Fruit fly (Drosophila melanogaster) whole organism, embryonic: ENCODE measurements around the gene MBD-R2.

ENCODE experiments used
- Bteb2 ChIP-seq: fragments of 200-800 bp; sonication (Bioruptor generic); optimal IDR thresholded peaks from 2 replicates; lab custom pipeline; 2016; ENCODE audit warnings: missing biosample characterization, missing genetic modification characterization
- CG11093 ChIP-seq: fragments of 200-800 bp; sonication (Bioruptor generic); IDR thresholded peaks from 3 replicates; pipeline ENCODE4 v1.3.6; 2022; ENCODE audit warnings: missing biosample characterization, missing genetic modification characterization
- CG14860 ChIP-seq: fragments of 200-800 bp; sonication (Bioruptor generic); IDR thresholded peaks from 3 replicates; pipeline ENCODE4 v1.3.6; 2022; ENCODE audit warnings: missing biosample characterization, missing genetic modification characterization; ENCODE audit not compliant: partially characterized antibody
- CG15269 ChIP-seq: fragments of 200-800 bp; sonication (Bioruptor generic); optimal IDR thresholded peaks from 2 replicates; lab custom pipeline; 2018; ENCODE audit warnings: missing biosample characterization, mild to moderate bottlenecking, missing genetic modification characterization, moderate library complexity
- CG17385 ChIP-seq: fragments of 200-800 bp; sonication (Bioruptor generic); optimal IDR thresholded peaks from 3 replicates; lab custom pipeline; 2018; ENCODE audit warnings: missing biosample characterization, mild to moderate bottlenecking, missing genetic modification characterization
- CG17612 ChIP-seq: fragments of 200-800 bp; sonication (Bioruptor generic); IDR thresholded peaks from 2 replicates; pipeline ENCODE4 v1.3.6; 2022; ENCODE audit warnings: missing biosample characterization, missing genetic modification characterization
- CG17802 ChIP-seq: fragments of 200-800 bp; sonication (Bioruptor generic); optimal IDR thresholded peaks from 2 replicates; lab custom pipeline; 2018; ENCODE audit warnings: missing biosample characterization, mild to moderate bottlenecking, missing genetic modification characterization, moderate library complexity
- CG18262 ChIP-seq: fragments of 200-800 bp; optimal IDR thresholded peaks from 3 replicates; lab custom pipeline; 2019; ENCODE audit warnings: missing biosample characterization, mild to moderate bottlenecking, missing genetic modification characterization, moderate library complexity
- CG2678 ChIP-seq: fragments of 200-800 bp; sonication (Bioruptor generic); optimal IDR thresholded peaks from 3 replicates; lab custom pipeline; 2019; ENCODE audit warnings: missing biosample characterization, mild to moderate bottlenecking, missing genetic modification characterization, moderate library complexity
- CG32767 ChIP-seq: fragments of 200-800 bp; sonication (Bioruptor generic); IDR thresholded peaks from 2 replicates; pipeline ENCODE4 v1.3.6; 2022; ENCODE audit warnings: missing biosample characterization, missing genetic modification characterization
- CG3407 ChIP-seq: fragments of 200-800 bp; sonication (Bioruptor generic); optimal IDR thresholded peaks from 2 replicates; lab custom pipeline; 2018; ENCODE audit warnings: missing biosample characterization, mild to moderate bottlenecking, missing genetic modification characterization
- CG43689 ChIP-seq: fragments of 200-800 bp; sonication (Bioruptor generic); IDR thresholded peaks from 2 replicates; pipeline ENCODE4 v1.3.6; 2022; ENCODE audit warnings: missing biosample characterization, missing genetic modification characterization
- CG4617 ChIP-seq: fragments of 200-800 bp; sonication (Bioruptor generic); optimal IDR thresholded peaks from 3 replicates; lab custom pipeline; 2016; ENCODE audit warnings: missing biosample characterization, missing genetic modification characterization, borderline replicate concordance
- CG7372 ChIP-seq: fragments of 200-800 bp; sonication (Bioruptor generic); IDR thresholded peaks from 2 replicates; pipeline ENCODE4 v1.3.6; 2022; ENCODE audit warnings: missing biosample characterization, missing genetic modification characterization
- CG7839 ChIP-seq: fragments of 200-800 bp; sonication (Bioruptor generic); optimal IDR thresholded peaks from 3 replicates; lab custom pipeline; 2018; ENCODE audit warnings: missing biosample characterization, mild to moderate bottlenecking, missing genetic modification characterization, moderate library complexity
- CG8089 ChIP-seq: fragments of 200-800 bp; sonication (Bioruptor generic); optimal IDR thresholded peaks from 3 replicates; lab custom pipeline; 2016; ENCODE audit warnings: missing biosample characterization, missing genetic modification characterization
- CG8281 ChIP-seq: fragments of 200-800 bp; sonication (Bioruptor generic); optimal IDR thresholded peaks from 2 replicates; lab custom pipeline; 2018; ENCODE audit warnings: missing biosample characterization, mild to moderate bottlenecking, missing genetic modification characterization, moderate library complexity
- CG8478 ChIP-seq: fragments of >200 bp; optimal IDR thresholded peaks from 2 replicates; lab custom pipeline; 2018
- CG9609 ChIP-seq: fragments of 200-800 bp; sonication (Bioruptor generic); optimal IDR thresholded peaks from 3 replicates; lab custom pipeline; 2016; ENCODE audit warnings: missing biosample characterization, missing genetic modification characterization
- D19A ChIP-seq: fragments of 200-800 bp; optimal IDR thresholded peaks from 3 replicates; lab custom pipeline; 2019; ENCODE audit warnings: missing biosample characterization, mild to moderate bottlenecking, missing genetic modification characterization, moderate library complexity
- E2f1 ChIP-seq: fragments of 200-800 bp; sonication (Bioruptor generic); IDR thresholded peaks from 2 replicates; pipeline ENCODE4 v1.3.6; 2022; ENCODE audit warnings: missing biosample characterization, missing genetic modification characterization
- Eip74EF ChIP-seq, 2 experiments: fragments of 200-800 bp in 1 of 2; fragments of >200 bp in 1 of 2; sonication (Bioruptor generic) in 1 of 2; optimal IDR thresholded peaks; 2 replicates each; lab custom pipeline; 2017 to 2019; ENCODE audit warnings: missing biosample characterization in 2 of 2, missing genetic modification characterization in 2 of 2, mild to moderate bottlenecking in 1 of 2, moderate library complexity in 1 of 2
- Fer2 ChIP-seq: fragments of 200-800 bp; sonication (Bioruptor generic); optimal IDR thresholded peaks from 2 replicates; lab custom pipeline; 2018; ENCODE audit warnings: missing biosample characterization, mild to moderate bottlenecking, missing genetic modification characterization, moderate library complexity
- Fer3 ChIP-seq: fragments of 200-800 bp; sonication (Bioruptor generic); optimal IDR thresholded peaks from 2 replicates; lab custom pipeline; 2018; ENCODE audit warnings: missing biosample characterization, mild to moderate bottlenecking, missing genetic modification characterization, moderate library complexity
- Hr78 ChIP-seq, 2 experiments: fragments of 200-800 bp in 1 of 2; fragments of >200 bp in 1 of 2; sonication (Bioruptor generic) in 1 of 2; optimal IDR thresholded peaks; 2 replicates each; lab custom pipeline; 2017 to 2019; ENCODE audit warnings: missing biosample characterization in 2 of 2, missing genetic modification characterization in 2 of 2, mild to moderate bottlenecking in 1 of 2, moderate library complexity in 1 of 2
- Kr ChIP-seq: fragments of 200-800 bp; sonication (Bioruptor generic); optimal IDR thresholded peaks from 2 replicates; lab custom pipeline; 2017; ENCODE audit warnings: missing biosample characterization, mild to moderate bottlenecking, missing genetic modification characterization
- Lim3 ChIP-seq: fragments of 200-800 bp; sonication (Bioruptor generic); IDR thresholded peaks from 2 replicates; pipeline ENCODE4 v1.3.6; 2022; ENCODE audit warnings: missing biosample characterization, missing genetic modification characterization
- Med ChIP-seq: fragments of 200-800 bp; sonication (Bioruptor generic); peaks from one replicate; lab custom pipeline; 2016; ENCODE audit warnings: missing biosample characterization, missing genetic modification characterization, mild to moderate bottlenecking, inconsistent platforms, moderate library complexity
- Myb ChIP-seq: fragments of 200-800 bp; sonication (Bioruptor generic); optimal IDR thresholded peaks from 2 replicates; lab custom pipeline; 2016; ENCODE audit warnings: missing biosample characterization, missing genetic modification characterization
- Nf-YC ChIP-seq: fragments of 200-800 bp; optimal IDR thresholded peaks from 3 replicates; lab custom pipeline; 2019; ENCODE audit warnings: missing biosample characterization, mild to moderate bottlenecking, missing genetic modification characterization, moderate library complexity
- Ptx1 ChIP-seq: fragments of 200-800 bp; sonication (Bioruptor generic); IDR thresholded peaks from 2 replicates; pipeline ENCODE4 v1.3.6; 2022; ENCODE audit warnings: missing biosample characterization, missing genetic modification characterization
- abd-A ChIP-seq: fragments of 200-800 bp; sonication (Bioruptor generic); optimal IDR thresholded peaks from 3 replicates; lab custom pipeline; 2019; ENCODE audit warnings: missing biosample characterization, mild to moderate bottlenecking, missing genetic modification characterization, moderate library complexity
- amos ChIP-seq: fragments of 200-800 bp; sonication (Bioruptor generic); IDR thresholded peaks from 2 replicates; pipeline ENCODE4 v1.3.6; 2022; ENCODE audit warnings: missing biosample characterization, missing genetic modification characterization; ENCODE audit not compliant: partially characterized antibody
- btn ChIP-seq: fragments of 200-800 bp; sonication (Bioruptor generic); optimal IDR thresholded peaks from 2 replicates; lab custom pipeline; 2016; ENCODE audit warnings: missing biosample characterization, missing genetic modification characterization
- cas ChIP-seq: fragments of 200-800 bp; sonication (Bioruptor generic); IDR thresholded peaks from 2 replicates; pipeline ENCODE4 v1.3.6; 2022; ENCODE audit warnings: missing biosample characterization, missing genetic modification characterization
- cwo ChIP-seq: fragments of 200-800 bp; sonication (Bioruptor generic); optimal IDR thresholded peaks from 3 replicates; lab custom pipeline; 2017; ENCODE audit warnings: missing biosample characterization, missing genetic modification characterization, mild to moderate bottlenecking, moderate library complexity, missing genetic modification reagents
- esg ChIP-seq: fragments of 200-800 bp; sonication (Bioruptor generic); conservative IDR thresholded peaks from 2 replicates; pipeline ENCODE4 v1.3.6; 2022; ENCODE audit warnings: missing biosample characterization, missing genetic modification characterization
- ewg ChIP-seq: fragments of 200-800 bp; sonication (Bioruptor generic); optimal IDR thresholded peaks from 3 replicates; lab custom pipeline; 2017; ENCODE audit warnings: mild to moderate bottlenecking, missing biosample characterization, missing genetic modification reagents, missing genetic modification characterization
- exex ChIP-seq: fragments of 200-800 bp; sonication (Bioruptor generic); optimal IDR thresholded peaks from 4 replicates; lab custom pipeline; 2018; ENCODE audit warnings: missing biosample characterization, mild to moderate bottlenecking, missing genetic modification characterization, moderate library complexity
- fd102C ChIP-seq: fragments of 200-800 bp; sonication (Bioruptor generic); optimal IDR thresholded peaks from 2 replicates; lab custom pipeline; 2018; ENCODE audit warnings: missing biosample characterization, mild to moderate bottlenecking, missing genetic modification characterization, moderate library complexity
- fd96Cb ChIP-seq: fragments of 200-800 bp; sonication (Bioruptor generic); optimal IDR thresholded peaks from 2 replicates; lab custom pipeline; 2018; ENCODE audit warnings: missing biosample characterization, mild to moderate bottlenecking, missing genetic modification characterization, moderate library complexity
- jigr1 ChIP-seq: fragments of 200-800 bp; sonication (Bioruptor generic); IDR thresholded peaks from 3 replicates; pipeline ENCODE4 v1.3.6; 2022; ENCODE audit warnings: missing biosample characterization, missing genetic modification characterization
- ken ChIP-seq: fragments of 200-800 bp; sonication (Bioruptor generic); IDR thresholded peaks from 3 replicates; pipeline ENCODE4 v1.3.6; 2022; ENCODE audit warnings: missing biosample characterization, missing genetic modification characterization
- lilli ChIP-seq: fragments of 200-800 bp; sonication (Bioruptor generic); optimal IDR thresholded peaks from 3 replicates; lab custom pipeline; 2016; ENCODE audit warnings: missing biosample characterization, missing genetic modification characterization
- nmo ChIP-seq: fragments of 200-800 bp; sonication (Bioruptor generic); optimal IDR thresholded peaks from 2 replicates; lab custom pipeline; 2018; ENCODE audit warnings: missing biosample characterization, mild to moderate bottlenecking, missing genetic modification characterization, moderate library complexity
- onecut ChIP-seq: fragments of 200-800 bp; sonication (Bioruptor generic); IDR thresholded peaks from 2 replicates; pipeline ENCODE4 v1.3.6; 2022; ENCODE audit warnings: missing biosample characterization, missing genetic modification characterization
- pfk ChIP-seq: fragments of 200-800 bp; sonication (Bioruptor generic); optimal IDR thresholded peaks from 2 replicates; lab custom pipeline; 2018; ENCODE audit warnings: missing biosample characterization, mild to moderate bottlenecking, missing genetic modification characterization, moderate library complexity
- sc ChIP-seq, 3 experiments: fragments of >200 bp in 2 of 3; fragments of 200-800 bp in 1 of 3; sonication (Bioruptor generic) in 1 of 3; optimal IDR thresholded peaks; 2 replicates in 2 of 3; 3 replicates in 1 of 3; lab custom pipeline; 2017; ENCODE audit warnings: mild to moderate bottlenecking in 1 of 3, missing biosample characterization in 1 of 3, missing genetic modification characterization in 1 of 3, missing genetic modification reagents in 1 of 3

MBD-R2 gene

dm6 chr3R:12369135-12369792 is 13.2 kb upstream of the MBD-R2 start, which contains the start of gene GstD1 (continued):
- TF ChIP-seq btn (no peak), Med (GFP tag; lab: Kevin White, UChicago) (peak; percentile 84), amos (peak; percentile 36; the same call in 1 of the 2 replicates), CG15269 (tag; lab: Kevin White, UChicago) (peak; percentile 9), CG4617 (GFP tag; lab: Kevin White, UChicago) (no peak), CG17385 (GFP tag; lab: Kevin White, UChicago) (no peak), Ptx1 (GFP tag; lab: Robert Waterston, UW) (peak; percentile 51), CG7372 (GFP tag; lab: Robert Waterston, UW) (no peak), D19A (tag; lab: Kevin White, UChicago) (peak; percentile 98), CG2678 (peak; percentile 49), Fer2 (tag; lab: Kevin White, UChicago) (no peak), CG14860 (GFP tag; lab: Robert Waterston, UW) (no peak), lilli (GFP tag; lab: Kevin White, UChicago) (peak; percentile 31), fd96Cb (peak; percentile 54), Hr78 (GFP tag; optimal IDR thresholded peaks at IDR 0.05; lab: Kevin White, UChicago) (peak in 1 of 2 experiments; percentile 23), CG3407 (GFP tag; lab: Kevin White, UChicago) (no peak), cwo (GFP tag; lab: Kevin White, UChicago) (peak; percentile 47), esg (GFP tag; lab: Robert Waterston, UW) (peak; percentile 16; the same call in 1 of the 2 replicates), Lim3 (GFP tag; lab: Robert Waterston, UW) (no peak), nmo (GFP tag; lab: Kevin White, UChicago) (peak; percentile 54), E2f1 (peak; percentile 51), fd102C (GFP tag; lab: Kevin White, UChicago) (no peak), CG18262 (tag; lab: Kevin White, UChicago) (peak; percentile 21), CG9609 (no peak), CG8089 (GFP tag; lab: Kevin White, UChicago) (no peak), ken (GFP tag; lab: Robert Waterston, UW) (no peak), exex (tag; lab: Kevin White, UChicago) (peak; percentile 18), pfk (GFP tag; lab: Kevin White, UChicago) (peak; percentile 17), CG11093 (no peak), Myb (peak; percentile 4), sc (optimal IDR thresholded peaks at IDR 0.05; lab: Kevin White, UChicago) (no peak), sc (GFP tag; optimal IDR thresholded peaks at IDR 0.05; lab: Kevin White, UChicago) (no peak), Kr (no peak), Fer3 (peak; percentile 12), Bteb2 (GFP tag; lab: Kevin White, UChicago) (no peak), CG43689 (GFP tag; lab: Robert Waterston, UW) (no peak), CG7839 (tag; lab: Kevin White, UChicago) (peak; percentile 55), CG17802 (tag; lab: Kevin White, UChicago) (no peak), ewg (GFP tag; lab: Kevin White, UChicago) (peak; percentile 21), abd-A (tag; lab: Kevin White, UChicago) (no peak), CG32767 (GFP tag; lab: Robert Waterston, UW) (no peak), Eip74EF (GFP tag; optimal IDR thresholded peaks at IDR 0.05; lab: Kevin White, UChicago) (peak in 1 of 2 experiments; percentile 9), CG17612 (GFP tag; lab: Robert Waterston, UW) (no peak), onecut (GFP tag; lab: Robert Waterston, UW) (peak; percentile 7; the same call in 1 of the 2 replicates), cas (0 out of 2 replicates have a peak, but pooled peaks have one; percentile 27), CG8478 (lab: Kevin White, UChicago) (no peak), jigr1 (no peak), CG8281 (tag; lab: Kevin White, UChicago) (no peak), Nf-YC (tag; lab: Kevin White, UChicago) (no peak)
